Fruit fly (Drosophila melanogaster): Measurements from ENCODE around the gene ebd2.

Gene ebd2

dm6 chr3L:21348983-21349432 is at the start of gene ebd2:
ebd2 (minus strand) TSS chr3L:21349288.
- TF ChIP-seq CG17801 (GFP tag; optimal IDR thresholded peaks at IDR 0.05; ENCODE audit: partially characterized antibody): no peak

dm6 chr3L:21398156-21398555 is 49.1 kb upstream of the ebd2 start:
- no peak for TF ChIP-seq CG17801 (GFP tag; optimal IDR thresholded peaks at IDR 0.05; ENCODE audit: partially characterized antibody)

dm6 chr3L:21390431-21390830 is 41.3 kb upstream of the ebd2 start:
- TF ChIP-seq CG17801 (GFP tag; optimal IDR thresholded peaks at IDR 0.05; ENCODE audit: partially characterized antibody): no peak

- peak; percentile 44 for TF ChIP-seq CG17801 (GFP tag; optimal IDR thresholded peaks at IDR 0.05; ENCODE audit: partially characterized antibody)
These were observed 40.7 kb upstream of the ebd2 start for dm6 chr3L:21389758-21390157.

- peak; percentile 24 for TF ChIP-seq CG17801 (GFP tag; optimal IDR thresholded peaks at IDR 0.05; ENCODE audit: partially characterized antibody)
These were observed 39.7 kb upstream of the ebd2 start for dm6 chr3L:21388824-21389223.

dm6 chr3L:21386917-21387316 is 37.8 kb upstream of the ebd2 start:
- TF ChIP-seq CG17801 (GFP tag; optimal IDR thresholded peaks at IDR 0.05; ENCODE audit: partially characterized antibody): no peak

dm6 chr3L:21385699-21386098 is 36.6 kb upstream of the ebd2 start:
- TF ChIP-seq CG17801 (GFP tag; optimal IDR thresholded peaks at IDR 0.05; ENCODE audit: partially characterized antibody): no peak

dm6 chr3L:21383440-21383839 is 34.4 kb upstream of the ebd2 start:
- TF ChIP-seq CG17801 (GFP tag; optimal IDR thresholded peaks at IDR 0.05; ENCODE audit: partially characterized antibody): no peak

dm6 chr3L:21382158-21382610 is 33.1 kb upstream of the ebd2 start, which contains the start of gene rgn:
rgn (plus strand) TSS chr3L:21382501.
- peak; percentile 45 for TF ChIP-seq CG17801 (GFP tag; optimal IDR thresholded peaks at IDR 0.05; ENCODE audit: partially characterized antibody)

dm6 chr3L:21381746-21382145 is 32.7 kb upstream of the ebd2 start:
- no peak for TF ChIP-seq CG17801 (GFP tag; optimal IDR thresholded peaks at IDR 0.05; ENCODE audit: partially characterized antibody)

- no peak for TF ChIP-seq CG17801 (GFP tag; optimal IDR thresholded peaks at IDR 0.05; ENCODE audit: partially characterized antibody)
These were observed 31.6 kb upstream of the ebd2 start for dm6 chr3L:21380581-21381175.

dm6 chr3L:21380126-21380525 is 31.0 kb upstream of the ebd2 start:
- no peak for TF ChIP-seq CG17801 (GFP tag; optimal IDR thresholded peaks at IDR 0.05; ENCODE audit: partially characterized antibody)

dm6 chr3L:21371230-21371629 is 22.1 kb upstream of the ebd2 start:
- no peak for TF ChIP-seq CG17801 (GFP tag; optimal IDR thresholded peaks at IDR 0.05; ENCODE audit: partially characterized antibody)

dm6 chr3L:21363926-21364537 is 14.9 kb upstream of the ebd2 start:
- TF ChIP-seq CG17801 (GFP tag; optimal IDR thresholded peaks at IDR 0.05; ENCODE audit: partially characterized antibody): peak; percentile 42

dm6 chr3L:21359879-21360278 is 10.8 kb upstream of the ebd2 start, which contains the start of gene CG32440:
CG32440 (plus strand) TSS chr3L:21360179.
- no peak for TF ChIP-seq CG17801 (GFP tag; optimal IDR thresholded peaks at IDR 0.05; ENCODE audit: partially characterized antibody)

- TF ChIP-seq CG17801 (GFP tag; optimal IDR thresholded peaks at IDR 0.05; ENCODE audit: partially characterized antibody): no peak
These were observed 8.3 kb upstream of the ebd2 start, which contains the start of gene CG32437 for dm6 chr3L:21357383-21357782. CG32437 (plus strand) TSS chr3L:21357683.

Data from ovary, adult (tissue).